Fruit fly (Drosophila melanogaster): ENCODE measurements around the gene puf.

Gene puf

DNA sequence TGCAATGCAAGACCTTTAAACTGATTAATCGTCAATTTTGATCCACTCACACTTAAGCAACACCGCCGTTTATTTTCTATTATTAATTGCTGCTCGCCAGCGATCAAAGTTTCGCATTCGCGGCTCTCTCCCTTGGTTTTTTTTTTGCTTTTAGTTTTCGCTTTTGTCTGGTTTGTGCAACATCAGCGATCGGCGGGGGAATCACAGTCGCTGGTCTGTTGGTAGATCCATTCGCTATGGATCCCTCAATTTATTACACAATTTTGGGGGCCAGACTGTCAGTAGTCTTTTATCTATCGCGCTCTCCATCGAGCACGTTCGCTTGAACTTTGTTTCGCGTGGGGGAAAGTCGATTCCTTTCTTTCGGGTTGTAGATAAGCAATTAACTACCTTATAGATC, 23.2 kb downstream of the puf start:
- TF ChIP-seq CG17801 (GFP tag; optimal IDR thresholded peaks at IDR 0.05; ENCODE audit: partially characterized antibody) = no peak

- no peak for TF ChIP-seq CG17801 (GFP tag; optimal IDR thresholded peaks at IDR 0.05; ENCODE audit: partially characterized antibody)
Measured at dm6 chr3R:24626003-24626486, 23.8 kb downstream of the puf start.

DNA sequence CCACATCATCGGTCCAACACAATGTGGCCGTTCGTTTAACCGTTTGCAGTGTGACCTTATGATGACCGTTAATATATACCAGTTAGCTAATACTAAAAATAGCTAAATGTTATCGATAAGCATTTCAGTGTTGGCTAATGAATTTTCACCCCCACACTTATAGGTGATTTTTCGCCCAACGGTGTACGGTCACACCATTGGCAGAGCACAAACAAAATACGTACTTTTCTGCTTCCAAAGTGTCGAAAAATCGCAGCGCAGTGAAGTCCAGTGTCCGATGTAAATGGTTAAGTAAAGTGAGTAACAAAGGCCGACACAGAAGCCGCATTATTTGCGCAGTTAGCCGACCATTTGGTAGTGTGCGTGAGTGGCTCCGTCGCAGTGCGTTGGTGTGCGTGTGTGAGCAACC, 24.3 kb downstream of the puf start, which contains the start of the genes Syx18 and atl:
Syx18 (minus strand) TSS at position 46 of the 409 bp plus-strand sequence.
atl (plus strand) TSS at position 155 of the 409 bp plus-strand sequence.
- TF ChIP-seq CG17801 (GFP tag; optimal IDR thresholded peaks at IDR 0.05; ENCODE audit: partially characterized antibody) = peak; percentile 54

DNA sequence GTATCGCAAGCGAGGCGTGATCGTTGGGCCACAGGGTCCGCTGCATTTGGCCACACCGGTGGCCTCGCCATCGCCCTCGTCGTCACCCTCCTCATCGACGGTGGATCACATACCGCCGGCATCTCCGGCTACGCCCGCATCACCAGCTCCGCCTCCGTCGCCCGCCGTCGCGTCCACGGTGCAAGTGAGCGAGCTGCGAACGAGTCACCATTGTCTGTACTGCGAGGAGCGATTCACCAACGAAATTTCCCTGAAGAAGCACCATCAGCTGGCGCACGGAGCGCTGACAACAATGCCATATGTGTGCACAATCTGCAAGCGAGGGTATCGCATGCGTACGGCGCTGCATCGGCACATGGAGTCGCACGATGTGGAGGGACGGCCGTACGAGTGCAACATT, 29.3 kb downstream of the puf start:
- TF ChIP-seq CG17801 (GFP tag; optimal IDR thresholded peaks at IDR 0.05; ENCODE audit: partially characterized antibody) = no peak

- TF ChIP-seq CG17801 (GFP tag; optimal IDR thresholded peaks at IDR 0.05; ENCODE audit: partially characterized antibody) = no peak
Measured at dm6 chr3R:24614707-24615022, 35.2 kb downstream of the puf start.

- no peak for TF ChIP-seq CG17801 (GFP tag; optimal IDR thresholded peaks at IDR 0.05; ENCODE audit: partially characterized antibody)
Measured at dm6 chr3R:24613819-24614706, 35.8 kb downstream of the puf start.

DNA sequence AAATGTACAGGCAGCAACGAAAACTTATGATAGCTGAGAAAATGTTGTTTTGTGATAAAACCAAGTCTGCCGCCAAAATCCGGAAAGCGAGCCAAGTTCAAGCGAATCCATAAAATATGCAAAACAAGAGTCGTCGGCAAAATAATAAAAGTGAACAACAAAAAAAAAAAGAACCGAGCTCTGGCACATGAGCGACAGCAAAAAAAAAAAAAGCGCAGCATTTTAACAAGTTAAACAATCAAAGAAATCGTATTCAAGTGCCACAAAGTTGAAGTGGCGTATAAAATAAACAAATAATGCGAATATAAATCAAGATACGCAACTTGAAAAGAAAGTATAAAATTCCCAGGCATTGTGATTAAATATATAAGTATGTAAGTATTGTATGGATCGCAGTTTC, 41.5 kb downstream of the puf start:
- TF ChIP-seq CG17801 (GFP tag; optimal IDR thresholded peaks at IDR 0.05; ENCODE audit: partially characterized antibody) = peak; percentile 58

dm6 chr3R:24606868-24607267, 43.0 kb downstream of the puf start:
- no peak for TF ChIP-seq CG17801 (GFP tag; optimal IDR thresholded peaks at IDR 0.05; ENCODE audit: partially characterized antibody)

DNA sequence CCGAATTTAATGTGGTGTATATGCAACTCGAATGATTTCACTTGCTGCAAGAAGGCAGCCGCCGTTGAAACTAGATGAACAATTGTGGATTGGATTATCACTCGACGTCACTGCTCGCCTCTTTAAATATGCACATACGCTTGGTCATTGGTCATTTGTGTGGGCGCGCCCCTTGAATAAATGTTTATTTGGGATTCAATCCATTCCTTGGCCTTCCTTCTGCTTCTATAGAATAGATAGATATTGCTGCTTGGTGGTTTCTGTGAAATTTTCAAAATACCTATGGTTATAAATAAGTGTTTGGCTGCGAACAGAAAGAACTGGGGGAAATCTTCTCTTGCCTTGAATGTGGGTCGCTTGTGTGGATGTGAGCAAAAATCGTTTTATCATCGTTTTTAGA, 45.7 kb downstream of the puf start:
- TF ChIP-seq CG17801 (GFP tag; optimal IDR thresholded peaks at IDR 0.05; ENCODE audit: partially characterized antibody) = no peak

DNA sequence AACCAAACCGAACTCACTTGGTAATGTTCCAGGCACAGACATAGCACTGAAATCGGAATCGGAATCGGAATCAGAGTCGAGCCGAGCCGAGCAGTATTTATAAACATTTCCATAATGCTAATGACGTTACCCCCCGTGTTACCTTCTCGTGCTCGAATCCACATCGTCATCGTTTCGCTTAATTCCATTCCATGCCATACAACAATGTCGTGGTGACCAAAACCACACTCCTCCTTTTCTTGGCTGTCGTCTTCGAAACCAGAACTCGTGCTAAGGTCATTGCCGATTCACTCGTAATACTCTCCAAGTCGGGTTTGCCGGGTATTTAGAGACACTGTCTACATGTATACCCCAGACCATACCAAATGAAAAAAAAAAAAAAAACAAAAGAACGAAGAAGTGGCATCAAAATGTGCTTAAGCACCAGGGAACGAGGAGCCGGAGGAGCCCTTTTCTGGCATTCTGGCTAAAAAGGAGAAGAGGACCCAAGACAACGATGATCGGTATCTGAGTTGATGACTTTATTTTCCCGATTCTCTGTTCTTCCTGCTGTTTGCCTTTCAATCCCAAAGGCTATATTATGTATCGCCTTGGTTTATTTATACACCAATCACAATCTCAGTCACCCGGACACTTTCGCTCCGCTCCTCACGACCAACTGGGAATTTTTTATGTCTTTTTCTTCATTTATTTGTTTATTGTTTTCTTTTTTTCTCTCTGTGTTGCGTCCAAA, 46.3 kb downstream of the puf start:
- no peak for TF ChIP-seq CG17801 (GFP tag; optimal IDR thresholded peaks at IDR 0.05; ENCODE audit: partially characterized antibody)

DNA sequence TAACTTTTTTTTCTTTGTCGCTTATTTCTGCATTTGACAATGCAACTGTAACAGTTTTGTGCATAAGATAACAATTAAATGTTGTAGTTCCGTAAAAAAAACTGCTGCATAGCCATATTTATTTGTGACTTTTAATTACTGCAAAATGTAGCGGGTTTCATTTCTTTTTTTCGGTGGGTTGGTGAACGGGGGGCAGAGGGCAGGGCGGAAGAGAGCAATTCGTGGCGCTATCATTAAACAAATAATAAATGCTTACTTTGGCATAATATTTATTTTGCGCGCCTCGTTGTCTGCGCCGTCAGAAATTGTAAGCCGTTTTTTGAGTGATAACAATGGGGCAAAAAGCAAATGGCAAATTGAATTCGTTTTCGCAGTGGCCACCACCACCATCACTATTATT, 48.8 kb downstream of the puf start:
- peak; percentile 33 for TF ChIP-seq CG17801 (GFP tag; optimal IDR thresholded peaks at IDR 0.05; ENCODE audit: partially characterized antibody)

- no peak for TF ChIP-seq CG17801 (GFP tag; optimal IDR thresholded peaks at IDR 0.05; ENCODE audit: partially characterized antibody)
Measured at dm6 chr3R:24598549-24599204, 51.2 kb downstream of the puf start.

DNA sequence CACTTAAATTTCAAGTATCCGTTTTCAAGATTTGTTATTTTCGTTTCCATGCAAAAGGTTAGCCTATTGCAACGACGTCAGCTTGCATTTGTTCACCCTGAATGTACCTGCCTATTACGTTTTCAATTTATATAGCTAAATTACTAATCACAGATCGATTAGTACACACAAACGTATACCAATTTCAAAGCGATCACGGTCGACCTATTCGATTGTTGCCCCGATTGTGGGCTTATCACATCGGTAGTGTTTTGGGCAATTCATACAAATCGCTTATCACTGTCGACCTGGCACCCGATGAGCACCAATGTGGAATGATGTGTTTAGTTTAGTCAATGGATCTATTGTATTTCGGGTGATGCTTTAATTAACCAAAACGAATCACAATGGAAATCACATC, 53.0 kb downstream of the puf start:
- TF ChIP-seq CG17801 (GFP tag; optimal IDR thresholded peaks at IDR 0.05; ENCODE audit: partially characterized antibody) = no peak

DNA sequence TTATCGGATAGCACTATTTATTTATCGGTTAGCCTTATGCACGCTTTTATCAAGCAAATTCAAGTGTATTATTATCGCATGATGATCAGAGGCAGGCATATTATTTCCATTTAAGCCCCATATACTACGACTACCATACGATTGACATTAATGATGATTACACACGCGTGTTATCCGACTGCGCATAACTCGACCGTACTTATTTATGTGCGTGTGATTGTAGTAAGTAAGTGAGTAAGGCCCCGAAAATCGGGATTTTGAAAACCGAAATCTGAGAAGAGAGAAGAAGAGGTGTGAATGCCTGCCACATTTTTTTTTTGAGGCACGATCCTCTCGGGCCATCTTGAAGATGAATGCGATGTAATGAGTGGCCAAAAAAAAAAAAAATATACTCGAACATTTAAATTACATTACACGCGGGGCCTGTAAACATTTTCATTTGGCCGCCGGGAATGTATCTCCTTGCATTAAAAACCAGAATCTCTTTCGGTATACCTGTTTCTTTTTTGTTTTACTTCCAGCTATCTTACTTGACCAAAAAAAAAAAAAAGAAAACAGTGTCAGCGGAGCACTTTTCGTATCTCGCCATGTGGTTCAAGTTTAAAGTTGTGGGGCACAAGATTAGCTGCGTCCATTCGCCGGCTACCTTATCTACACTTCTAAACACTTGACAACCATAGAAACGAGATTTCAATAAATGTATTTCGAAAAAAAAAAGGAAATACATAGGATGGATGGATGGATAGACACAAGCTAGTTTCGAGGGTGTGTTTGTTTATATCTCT, 54.3 kb downstream of the puf start:
- TF ChIP-seq CG17801 (GFP tag; optimal IDR thresholded peaks at IDR 0.05; ENCODE audit: partially characterized antibody) = no peak

- TF ChIP-seq CG17801 (GFP tag; optimal IDR thresholded peaks at IDR 0.05; ENCODE audit: partially characterized antibody) = no peak
Measured at dm6 chr3R:24593733-24594132, 56.1 kb downstream of the puf start.
